Worm (Caenorhabditis elegans) whole organism, L2 larva: ENCODE results near the gene C12D5.10.

Experiments
- aly-2 ChIP-seq: fragments of 150-350 bp; optimal IDR thresholded peaks from 2 replicates; lab custom pipeline; 2014; ENCODE audit warnings: missing biosample characterization, missing genetic modification characterization
- ceh-16 ChIP-seq: fragments of 150-350 bp; optimal IDR thresholded peaks from 2 replicates; lab custom pipeline; 2014; ENCODE audit warnings: missing biosample characterization, missing genetic modification characterization
- lin-11 ChIP-seq: fragments of 150-350 bp; sonication (generic microtip); optimal IDR thresholded peaks from 2 replicates; lab custom pipeline; 2014; ENCODE audit warnings: missing biosample characterization, missing genetic modification characterization, inconsistent platforms, mixed read lengths
- lin-13 ChIP-seq: fragments of 150-350 bp; optimal IDR thresholded peaks from 2 replicates; lab custom pipeline; 2014; ENCODE audit warnings: missing biosample characterization, missing genetic modification reagents, missing genetic modification characterization
- lin-39 ChIP-seq: fragments of 150-350 bp; optimal IDR thresholded peaks from 2 replicates; lab custom pipeline; 2014; ENCODE audit warnings: missing biosample characterization, missing genetic modification reagents, missing genetic modification characterization
- lsy-2 ChIP-seq, 2 experiments: fragments of 150-350 bp in 1 of 2; sonication (generic microtip) in 1 of 2; optimal IDR thresholded peaks; 2 replicates each; lab custom pipeline; 2014 to 2017; ENCODE audit warnings: missing biosample characterization in 2 of 2, missing genetic modification characterization in 2 of 2
- nhr-11 ChIP-seq: fragments of 150-350 bp; optimal IDR thresholded peaks from 2 replicates; lab custom pipeline; 2014; ENCODE audit warnings: missing biosample characterization, missing genetic modification characterization
- nhr-237 ChIP-seq: fragments of 150-350 bp; optimal IDR thresholded peaks from 2 replicates; lab custom pipeline; 2014; ENCODE audit warnings: missing biosample characterization, missing genetic modification characterization
- skn-1 ChIP-seq: sonication (generic microtip); optimal IDR thresholded peaks from 2 replicates; lab custom pipeline; 2017; ENCODE audit warnings: missing biosample characterization, missing genetic modification characterization
- snpc-4 ChIP-seq: fragments of 150-350 bp; optimal IDR thresholded peaks from 2 replicates; lab custom pipeline; 2014; ENCODE audit warnings: missing biosample characterization, missing genetic modification characterization
- unc-62 ChIP-seq: fragments of 150-350 bp; optimal IDR thresholded peaks from 2 replicates; lab custom pipeline; 2014; ENCODE audit warnings: missing biosample characterization, missing genetic modification reagents, missing genetic modification characterization
- zag-1 ChIP-seq: fragments of 150-350 bp; optimal IDR thresholded peaks from 2 replicates; lab custom pipeline; 2014; ENCODE audit warnings: missing biosample characterization, missing genetic modification characterization
- ztf-11 ChIP-seq: sonication (generic microtip); optimal IDR thresholded peaks from 2 replicates; lab custom pipeline; 2017; ENCODE audit warnings: missing biosample characterization, missing genetic modification characterization

ce11 chrV:7696842-7697241, 3.5 kb upstream of the C12D5.10 start, which contains the start of gene ZK105.3:
- TF ChIP-seq lin-11 (tag; lab: Kevin White, UChicago) (no peak), snpc-4 (tag; lab: Kevin White, UChicago) (no peak), lin-13 (no peak), nhr-11 (no peak), ceh-16 (no peak), lsy-2 (tag; optimal IDR thresholded peaks at IDR 0.05; lab: Kevin White, UChicago) (no peak), zag-1 (no peak), lin-39 (tag; lab: Kevin White, UChicago) (no peak), ztf-11 (tag; lab: Kevin White, UChicago) (no peak), aly-2 (tag; lab: Kevin White, UChicago) (no peak), nhr-237 (tag; lab: Kevin White, UChicago) (no peak), unc-62 (no peak), skn-1 (tag; lab: Kevin White, UChicago) (no peak)
